Worm (Caenorhabditis elegans) whole organism, L3 larva: Measurements from ENCODE around the gene gem-1.

ENCODE experiments used
- R02D3.7 ChIP-seq: fragments of 150-350 bp; optimal IDR thresholded peaks from 2 replicates; lab custom pipeline; 2014; ENCODE audit warnings: missing biosample characterization, missing genetic modification characterization
- ZK546.5 ChIP-seq: sonication (generic microtip); optimal IDR thresholded peaks from 2 replicates; lab custom pipeline; 2017; ENCODE audit warnings: missing biosample characterization, missing genetic modification characterization
- aly-2 ChIP-seq: fragments of 150-350 bp; optimal IDR thresholded peaks from 2 replicates; lab custom pipeline; 2014; ENCODE audit warnings: missing biosample characterization, missing genetic modification characterization
- ama-1 ChIP-seq: fragments of 150-350 bp; optimal IDR thresholded peaks from 2 replicates; lab custom pipeline; 2018
- ceh-16 ChIP-seq: sonication (generic microtip); optimal IDR thresholded peaks from 2 replicates; lab custom pipeline; 2017; ENCODE audit warnings: missing biosample characterization, missing genetic modification characterization
- ceh-28 ChIP-seq: fragments of 150-350 bp; optimal IDR thresholded peaks from 2 replicates; lab custom pipeline; 2014; ENCODE audit warnings: missing biosample characterization, missing genetic modification reagents, missing genetic modification characterization
- ceh-82 ChIP-seq: fragments of 150-350 bp; optimal IDR thresholded peaks from 2 replicates; lab custom pipeline; 2014; ENCODE audit warnings: missing biosample characterization, missing genetic modification characterization
- ceh-9 ChIP-seq: sonication (generic microtip); optimal IDR thresholded peaks from 2 replicates; lab custom pipeline; 2018; ENCODE audit warnings: missing biosample characterization, missing genetic modification characterization
- daf-12 ChIP-seq: fragments of 150-350 bp; optimal IDR thresholded peaks from 2 replicates; lab custom pipeline; 2014; ENCODE audit warnings: missing biosample characterization, missing genetic modification reagents, missing genetic modification characterization
- egl-5 ChIP-seq: fragments of 150-350 bp; optimal IDR thresholded peaks from 2 replicates; lab custom pipeline; 2017; ENCODE audit warnings: missing biosample characterization, missing genetic modification reagents, missing genetic modification characterization, inconsistent platforms
- elt-1 ChIP-seq: fragments of 150-350 bp; optimal IDR thresholded peaks from 2 replicates; lab custom pipeline; 2014; ENCODE audit warnings: missing biosample characterization, missing genetic modification characterization
- elt-2 ChIP-seq: sonication (generic microtip); optimal IDR thresholded peaks from 2 replicates; lab custom pipeline; 2016; ENCODE audit warnings: missing genetic modification reagents, mild to moderate bottlenecking, missing genetic modification characterization, missing compliant biosample characterization
- elt-3 ChIP-seq, 3 experiments: fragments of 150-350 bp in 1 of 3; sonication (generic microtip) in 2 of 3; optimal IDR thresholded peaks; 2 replicates in 2 of 3; 4 replicates in 1 of 3; lab custom pipeline; 2014 to 2017; ENCODE audit warnings: missing biosample characterization in 3 of 3, missing genetic modification characterization in 3 of 3
- eor-1 ChIP-seq, 2 experiments: fragments of 150-350 bp; optimal IDR thresholded peaks; 2 replicates each; lab custom pipeline; 2014 to 2018; ENCODE audit warnings: missing biosample characterization in 2 of 2, missing genetic modification characterization in 2 of 2
- fkh-10 ChIP-seq: sonication (generic microtip); optimal IDR thresholded peaks from 2 replicates; lab custom pipeline; 2017; ENCODE audit warnings: missing biosample characterization, missing genetic modification reagents, missing genetic modification characterization
- fkh-2 ChIP-seq: fragments of 150-350 bp; optimal IDR thresholded peaks from 2 replicates; lab custom pipeline; 2014; ENCODE audit warnings: missing biosample characterization, missing genetic modification reagents, missing genetic modification characterization
- fos-1 ChIP-seq: fragments of 150-350 bp; optimal IDR thresholded peaks from 2 replicates; lab custom pipeline; 2014; ENCODE audit warnings: missing biosample characterization, missing genetic modification characterization
- jun-1 ChIP-seq: fragments of 150-350 bp; optimal IDR thresholded peaks from 2 replicates; lab custom pipeline; 2014; ENCODE audit warnings: missing biosample characterization, missing genetic modification reagents, missing genetic modification characterization
- lin-15B ChIP-seq: fragments of 150-350 bp; optimal IDR thresholded peaks from 2 replicates; lab custom pipeline; 2014; ENCODE audit warnings: missing biosample characterization, missing genetic modification characterization
- lin-39 ChIP-seq: fragments of 150-350 bp; optimal IDR thresholded peaks from 2 replicates; lab custom pipeline; 2018; ENCODE audit warnings: missing biosample characterization, missing genetic modification reagents, missing genetic modification characterization
- lsy-12 ChIP-seq: sonication (generic microtip); optimal IDR thresholded peaks from 2 replicates; lab custom pipeline; 2016; ENCODE audit warnings: mild to moderate bottlenecking, missing genetic modification characterization, missing compliant biosample characterization
- mdl-1 ChIP-seq: fragments of 150-350 bp; optimal IDR thresholded peaks from 2 replicates; lab custom pipeline; 2014; ENCODE audit warnings: missing biosample characterization, missing genetic modification characterization
- mml-1 ChIP-seq: fragments of 150-350 bp; sonication (generic microtip); optimal IDR thresholded peaks from 3 replicates; lab custom pipeline; 2014; ENCODE audit warnings: missing biosample characterization, missing genetic modification characterization
- nfya-1 ChIP-seq: sonication (generic microtip); optimal IDR thresholded peaks from 2 replicates; lab custom pipeline; 2017; ENCODE audit warnings: missing genetic modification characterization, mild to moderate bottlenecking, missing compliant biosample characterization, antibody characterized with exemption, moderate library complexity; ENCODE audit not compliant: insufficient read depth
- nhr-12 ChIP-seq: fragments of 150-350 bp; optimal IDR thresholded peaks from 2 replicates; lab custom pipeline; 2014; ENCODE audit warnings: missing biosample characterization, missing genetic modification characterization
- nhr-23 ChIP-seq: fragments of 150-350 bp; optimal IDR thresholded peaks from 2 replicates; lab custom pipeline; 2014; ENCODE audit warnings: missing biosample characterization, missing genetic modification reagents, missing genetic modification characterization
- nhr-25 ChIP-seq: sonication (generic microtip); optimal IDR thresholded peaks from 2 replicates; lab custom pipeline; 2017; ENCODE audit warnings: missing biosample characterization, missing genetic modification characterization
- nhr-28 ChIP-seq: fragments of 150-350 bp; optimal IDR thresholded peaks from 2 replicates; lab custom pipeline; 2014; ENCODE audit warnings: missing biosample characterization, missing genetic modification characterization
- nhr-43 ChIP-seq: sonication (generic microtip); optimal IDR thresholded peaks from 2 replicates; lab custom pipeline; 2016; ENCODE audit warnings: mild to moderate bottlenecking, missing genetic modification characterization, missing compliant biosample characterization; ENCODE audit not compliant: poor library complexity, severe bottlenecking
- nhr-67 ChIP-seq: fragments of 150-350 bp; optimal IDR thresholded peaks from 2 replicates; lab custom pipeline; 2014; ENCODE audit warnings: missing biosample characterization, missing genetic modification characterization
- nhr-77 ChIP-seq: fragments of 150-350 bp; optimal IDR thresholded peaks from 2 replicates; lab custom pipeline; 2014; ENCODE audit warnings: missing biosample characterization, missing genetic modification characterization
- pha-4 ChIP-seq: fragments of 150-350 bp; optimal IDR thresholded peaks from 2 replicates; lab custom pipeline; 2014; ENCODE audit warnings: missing biosample characterization, missing genetic modification reagents, missing genetic modification characterization
- pqm-1 ChIP-seq: fragments of 150-350 bp; optimal IDR thresholded peaks from 2 replicates; lab custom pipeline; 2017; ENCODE audit warnings: missing biosample characterization, missing genetic modification characterization, inconsistent platforms
- sea-2 ChIP-seq: fragments of 150-350 bp; sonication (generic microtip); optimal IDR thresholded peaks from 4 replicates; lab custom pipeline; 2014; ENCODE audit warnings: missing biosample characterization, missing genetic modification reagents, missing genetic modification characterization
- skn-1 ChIP-seq: fragments of 150-350 bp; optimal IDR thresholded peaks from 2 replicates; lab custom pipeline; 2014; ENCODE audit warnings: missing biosample characterization, missing genetic modification characterization
- snpc-4 ChIP-seq: fragments of 150-350 bp; optimal IDR thresholded peaks from 2 replicates; lab custom pipeline; 2014; ENCODE audit warnings: missing biosample characterization, missing genetic modification characterization
- tbx-2 ChIP-seq: sonication (generic microtip); optimal IDR thresholded peaks from 2 replicates; lab custom pipeline; 2016; ENCODE audit warnings: mild to moderate bottlenecking, missing genetic modification characterization, missing compliant biosample characterization
- unc-62 ChIP-seq: fragments of 150-350 bp; sonication (generic microtip); optimal IDR thresholded peaks from 4 replicates; lab custom pipeline; 2014; ENCODE audit warnings: missing biosample characterization, missing genetic modification reagents, missing genetic modification characterization
- ztf-11 ChIP-seq: fragments of 150-350 bp; optimal IDR thresholded peaks from 2 replicates; lab custom pipeline; 2014; ENCODE audit warnings: missing biosample characterization, missing genetic modification characterization

gem-1 gene

ce11 chrX:13328034-13328433 is 48.8 kb downstream of the gem-1 start, which contains the start of gene sir-2.2:
Gene sir-2.2, plus strand, starts transcription at chrX:13328067.
- TF ChIP-seq jun-1 (tag; lab: Kevin White, UChicago) (no peak), fkh-10 (GFP tag; lab: Kevin White, UChicago) (no peak), nhr-43 (tag; lab: Kevin White, UChicago) (peak; percentile 41), sea-2 (no peak), ceh-16 (tag; lab: Kevin White, UChicago) (no peak), mml-1 (no peak), elt-2 (tag; lab: Kevin White, UChicago) (peak; percentile 84), fos-1 (no peak), nhr-28 (no peak), ztf-11 (tag; lab: Kevin White, UChicago) (no peak), mdl-1 (no peak), pqm-1 (tag; lab: Kevin White, UChicago) (peak; percentile 50), ceh-82 (tag; lab: Kevin White, UChicago) (no peak), pha-4 (tag; lab: Kevin White, UChicago) (peak; percentile 17)

- peak; percentile 69 for TF ChIP-seq nhr-43 (tag; lab: Kevin White, UChicago)
- no peak for TF ChIP-seq ceh-16 (tag; lab: Kevin White, UChicago)
- no peak for TF ChIP-seq ceh-9 (tag; lab: Kevin White, UChicago)
- TF ChIP-seq pha-4 (tag; lab: Kevin White, UChicago) = no peak
- TF ChIP-seq jun-1 (tag; lab: Kevin White, UChicago) = peak; percentile 11
- peak in 1 of 3 experiments; percentile 63 for TF ChIP-seq elt-3 (tag; optimal IDR thresholded peaks at IDR 0.05; lab: Kevin White, UChicago)
- TF ChIP-seq skn-1 (tag; lab: Kevin White, UChicago) = no peak
- no peak for TF ChIP-seq lin-15B
- TF ChIP-seq fos-1 = peak; percentile 19
- no peak for TF ChIP-seq snpc-4
- TF ChIP-seq nfya-1 (tag; lab: Kevin White, UChicago) = peak; percentile 20
- TF ChIP-seq nhr-67 (tag; lab: Kevin White, UChicago) = no peak
- peak; percentile 9 for TF ChIP-seq ama-1 (lab: Kevin White, UChicago)
- TF ChIP-seq lsy-12 (tag; lab: Kevin White, UChicago) = peak; percentile 52
- peak; percentile 77 for TF ChIP-seq nhr-25
- peak; percentile 8 for TF ChIP-seq unc-62 (GFP tag; lab: Kevin White, UChicago)
- no peak for TF ChIP-seq elt-1
- peak; percentile 57 for TF ChIP-seq nhr-23 (tag; lab: Kevin White, UChicago)
Observed at ce11 chrX:13325039-13325438, 51.8 kb downstream of the gem-1 start.

ce11 chrX:13324326-13324725 is 52.5 kb downstream of the gem-1 start:
- TF ChIP-seq egl-5 (tag; lab: Kevin White, UChicago) = no peak
- peak; percentile 19 for TF ChIP-seq nhr-25

- no peak for TF ChIP-seq elt-1
- no peak for TF ChIP-seq nhr-23 (tag; lab: Kevin White, UChicago)
- no peak for TF ChIP-seq ceh-16 (tag; lab: Kevin White, UChicago)
- no peak for TF ChIP-seq nhr-77 (tag; lab: Kevin White, UChicago)
- no peak for TF ChIP-seq fkh-2 (tag; lab: Kevin White, UChicago)
- no peak for TF ChIP-seq mml-1
- no peak for TF ChIP-seq tbx-2
- TF ChIP-seq elt-3 (tag; optimal IDR thresholded peaks at IDR 0.05; lab: Kevin White, UChicago) = no peak
- TF ChIP-seq elt-2 (tag; lab: Kevin White, UChicago) = no peak
- TF ChIP-seq fos-1 = no peak
- TF ChIP-seq ceh-28 = no peak
- no peak for TF ChIP-seq aly-2 (tag; lab: Kevin White, UChicago)
- no peak for TF ChIP-seq R02D3.7 (tag; lab: Kevin White, UChicago)
- no peak for TF ChIP-seq lin-39
- TF ChIP-seq, all 47 proteins: peak for 0
Observed at ce11 chrX:13323697-13324096, 53.1 kb downstream of the gem-1 start.

ce11 chrX:13322886-13323285 is 53.9 kb downstream of the gem-1 start, which contains the start of gene F46G10.2:
Gene F46G10.2, plus strand, starts transcription at chrX:13322963.
- TF ChIP-seq nfya-1 (tag; lab: Kevin White, UChicago) = no peak
- TF ChIP-seq eor-1 (tag; optimal IDR thresholded peaks at IDR 0.05; lab: Kevin White, UChicago) = no peak
- no peak for TF ChIP-seq mml-1
- peak; percentile 19 for TF ChIP-seq nhr-23 (tag; lab: Kevin White, UChicago)
- no peak for TF ChIP-seq tbx-2
- TF ChIP-seq daf-12 (tag; lab: Kevin White, UChicago) = no peak
- no peak for TF ChIP-seq elt-1
- TF ChIP-seq jun-1 (tag; lab: Kevin White, UChicago) = no peak
- no peak for TF ChIP-seq aly-2 (tag; lab: Kevin White, UChicago)
- peak; percentile 58 for TF ChIP-seq ama-1 (lab: Kevin White, UChicago)
- TF ChIP-seq ZK546.5 (tag; lab: Kevin White, UChicago) = no peak
- TF ChIP-seq nhr-12 (tag; lab: Kevin White, UChicago) = no peak
- TF ChIP-seq nhr-25 = no peak
